Worm (Caenorhabditis elegans) whole organism, mixed stage, embryonic: ENCODE data around the gene taf-7.1.

Experiments
- ceh-39 ChIP-seq: fragments of 150-350 bp; optimal IDR thresholded peaks from 2 replicates; lab custom pipeline; 2014; ENCODE audit warnings: missing biosample characterization, missing genetic modification characterization
- ces-1 ChIP-seq: fragments of 150-350 bp; optimal IDR thresholded peaks from 2 replicates; lab custom pipeline; 2014; ENCODE audit warnings: missing biosample characterization, missing genetic modification reagents, missing genetic modification characterization
- lin-13 ChIP-seq: fragments of 150-350 bp; optimal IDR thresholded peaks from 2 replicates; lab custom pipeline; 2014; ENCODE audit warnings: missing biosample characterization, missing genetic modification characterization
- nhr-2 ChIP-seq: fragments of 150-350 bp; optimal IDR thresholded peaks from 2 replicates; lab custom pipeline; 2014; ENCODE audit warnings: missing biosample characterization, missing genetic modification characterization
- ztf-11 ChIP-seq: fragments of 150-350 bp; optimal IDR thresholded peaks from 2 replicates; lab custom pipeline; 2014; ENCODE audit warnings: missing biosample characterization, missing genetic modification characterization

DNA sequence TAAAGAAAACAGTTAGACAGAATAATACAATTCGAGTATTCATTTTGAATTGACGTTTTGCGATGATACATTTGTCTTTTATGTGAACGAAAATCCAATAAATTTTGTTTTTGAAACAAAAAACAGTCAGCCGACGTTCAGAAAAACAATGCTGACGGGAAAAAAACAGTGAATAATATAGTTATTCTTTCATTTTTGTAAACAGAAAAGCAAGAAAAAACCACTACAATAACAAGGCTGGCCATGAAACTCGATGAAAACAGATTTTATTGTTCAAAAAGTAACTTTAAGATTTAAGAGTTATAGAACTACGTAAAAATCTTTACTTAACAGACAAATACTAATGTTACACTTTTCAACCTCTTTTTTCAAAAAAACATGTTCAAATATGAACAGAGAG lies 12.8 kb upstream of the taf-7.1 start, which contains the start of gene F54F7.3:
- TF ChIP-seq ceh-39 (tag; lab: Kevin White, UChicago) (no peak), ztf-11 (tag; lab: Kevin White, UChicago) (no peak), lin-13 (tag; lab: Kevin White, UChicago) (no peak), nhr-2 (no peak), ces-1 (no peak)
